Worm (Caenorhabditis elegans) whole organism, L3 larva: ENCODE results near the gene dif-1.
A peak's percentile ranks its signal among the peaks of the same experiment; 100 is the strongest.

ENCODE experiments used
- R02D3.7 ChIP-seq: fragments of 150-350 bp; optimal IDR thresholded peaks from 2 replicates; lab custom pipeline; 2014; ENCODE audit warnings: missing biosample characterization, missing genetic modification characterization
- aly-2 ChIP-seq: fragments of 150-350 bp; optimal IDR thresholded peaks from 2 replicates; lab custom pipeline; 2014; ENCODE audit warnings: missing biosample characterization, missing genetic modification characterization
- ama-1 ChIP-seq: fragments of 150-350 bp; optimal IDR thresholded peaks from 2 replicates; lab custom pipeline; 2018
- ceh-28 ChIP-seq: fragments of 150-350 bp; optimal IDR thresholded peaks from 2 replicates; lab custom pipeline; 2014; ENCODE audit warnings: missing biosample characterization, missing genetic modification reagents, missing genetic modification characterization
- ceh-82 ChIP-seq: fragments of 150-350 bp; optimal IDR thresholded peaks from 2 replicates; lab custom pipeline; 2014; ENCODE audit warnings: missing biosample characterization, missing genetic modification characterization
- ceh-9 ChIP-seq: sonication (generic microtip); optimal IDR thresholded peaks from 2 replicates; lab custom pipeline; 2018; ENCODE audit warnings: missing biosample characterization, missing genetic modification characterization
- egl-27 ChIP-seq: sonication (generic microtip); optimal IDR thresholded peaks from 4 replicates; lab custom pipeline; 2017; ENCODE audit warnings: missing biosample characterization, missing genetic modification reagents, missing genetic modification characterization
- egl-5 ChIP-seq: fragments of 150-350 bp; optimal IDR thresholded peaks from 2 replicates; lab custom pipeline; 2017; ENCODE audit warnings: missing biosample characterization, missing genetic modification reagents, missing genetic modification characterization, inconsistent platforms
- elt-2 ChIP-seq: sonication (generic microtip); optimal IDR thresholded peaks from 2 replicates; lab custom pipeline; 2016; ENCODE audit warnings: missing genetic modification reagents, mild to moderate bottlenecking, missing genetic modification characterization, missing compliant biosample characterization
- elt-3 ChIP-seq, 3 experiments: fragments of 150-350 bp in 1 of 3; sonication (generic microtip) in 2 of 3; optimal IDR thresholded peaks; 2 replicates in 2 of 3; 4 replicates in 1 of 3; lab custom pipeline; 2014 to 2017; ENCODE audit warnings: missing biosample characterization in 3 of 3, missing genetic modification characterization in 3 of 3
- fkh-10 ChIP-seq: sonication (generic microtip); optimal IDR thresholded peaks from 2 replicates; lab custom pipeline; 2017; ENCODE audit warnings: missing biosample characterization, missing genetic modification reagents, missing genetic modification characterization
- hmg-11 ChIP-seq: sonication (generic microtip); optimal IDR thresholded peaks from 2 replicates; lab custom pipeline; 2016; ENCODE audit warnings: missing genetic modification characterization, missing compliant biosample characterization
- lin-39 ChIP-seq: fragments of 150-350 bp; optimal IDR thresholded peaks from 2 replicates; lab custom pipeline; 2018; ENCODE audit warnings: missing biosample characterization, missing genetic modification reagents, missing genetic modification characterization
- lsy-12 ChIP-seq: sonication (generic microtip); optimal IDR thresholded peaks from 2 replicates; lab custom pipeline; 2016; ENCODE audit warnings: mild to moderate bottlenecking, missing genetic modification characterization, missing compliant biosample characterization
- mdl-1 ChIP-seq: fragments of 150-350 bp; optimal IDR thresholded peaks from 2 replicates; lab custom pipeline; 2014; ENCODE audit warnings: missing biosample characterization, missing genetic modification characterization
- nfya-1 ChIP-seq: sonication (generic microtip); optimal IDR thresholded peaks from 2 replicates; lab custom pipeline; 2017; ENCODE audit warnings: missing genetic modification characterization, mild to moderate bottlenecking, missing compliant biosample characterization, antibody characterized with exemption, moderate library complexity; ENCODE audit not compliant: insufficient read depth
- nhr-11 ChIP-seq: fragments of 150-350 bp; optimal IDR thresholded peaks from 2 replicates; lab custom pipeline; 2014; ENCODE audit warnings: missing biosample characterization, missing genetic modification characterization
- nhr-12 ChIP-seq: fragments of 150-350 bp; optimal IDR thresholded peaks from 2 replicates; lab custom pipeline; 2014; ENCODE audit warnings: missing biosample characterization, missing genetic modification characterization
- nhr-237 ChIP-seq: fragments of 150-350 bp; optimal IDR thresholded peaks from 2 replicates; lab custom pipeline; 2014; ENCODE audit warnings: missing biosample characterization, missing genetic modification characterization
- nhr-25 ChIP-seq: sonication (generic microtip); optimal IDR thresholded peaks from 2 replicates; lab custom pipeline; 2017; ENCODE audit warnings: missing biosample characterization, missing genetic modification characterization
- nhr-43 ChIP-seq: sonication (generic microtip); optimal IDR thresholded peaks from 2 replicates; lab custom pipeline; 2016; ENCODE audit warnings: mild to moderate bottlenecking, missing genetic modification characterization, missing compliant biosample characterization; ENCODE audit not compliant: poor library complexity, severe bottlenecking
- nhr-67 ChIP-seq: fragments of 150-350 bp; optimal IDR thresholded peaks from 2 replicates; lab custom pipeline; 2014; ENCODE audit warnings: missing biosample characterization, missing genetic modification characterization
- nhr-77 ChIP-seq: fragments of 150-350 bp; optimal IDR thresholded peaks from 2 replicates; lab custom pipeline; 2014; ENCODE audit warnings: missing biosample characterization, missing genetic modification characterization
- pha-4 ChIP-seq: fragments of 150-350 bp; optimal IDR thresholded peaks from 2 replicates; lab custom pipeline; 2014; ENCODE audit warnings: missing biosample characterization, missing genetic modification reagents, missing genetic modification characterization
- pqm-1 ChIP-seq: fragments of 150-350 bp; optimal IDR thresholded peaks from 2 replicates; lab custom pipeline; 2017; ENCODE audit warnings: missing biosample characterization, missing genetic modification characterization, inconsistent platforms
- sea-2 ChIP-seq: fragments of 150-350 bp; sonication (generic microtip); optimal IDR thresholded peaks from 4 replicates; lab custom pipeline; 2014; ENCODE audit warnings: missing biosample characterization, missing genetic modification reagents, missing genetic modification characterization
- skn-1 ChIP-seq: fragments of 150-350 bp; optimal IDR thresholded peaks from 2 replicates; lab custom pipeline; 2014; ENCODE audit warnings: missing biosample characterization, missing genetic modification characterization
- snpc-4 ChIP-seq: fragments of 150-350 bp; optimal IDR thresholded peaks from 2 replicates; lab custom pipeline; 2014; ENCODE audit warnings: missing biosample characterization, missing genetic modification characterization
- tbx-2 ChIP-seq: sonication (generic microtip); optimal IDR thresholded peaks from 2 replicates; lab custom pipeline; 2016; ENCODE audit warnings: mild to moderate bottlenecking, missing genetic modification characterization, missing compliant biosample characterization

The dif-1 gene

DNA sequence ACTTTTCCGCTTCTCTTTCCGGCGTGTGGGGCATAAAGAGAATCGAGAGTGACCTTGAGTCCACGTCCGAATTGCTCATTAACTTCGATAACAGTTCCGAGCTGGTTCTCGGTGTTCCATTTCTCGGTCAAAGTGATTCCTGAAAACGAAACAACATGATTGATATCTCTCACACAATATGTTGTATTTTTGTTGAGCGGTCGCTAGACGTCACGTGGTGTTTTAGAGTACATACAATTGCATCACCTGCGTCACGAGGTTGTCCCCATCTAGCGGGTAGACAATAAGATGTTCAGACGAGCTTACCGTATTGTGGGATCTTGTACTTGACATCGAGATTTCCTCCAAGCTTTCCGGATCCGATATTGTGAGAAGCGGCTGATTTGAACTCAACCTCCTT, 45.5 kb downstream of the dif-1 start (continued):
- no peak for TF ChIP-seq ceh-9 (tag; lab: Kevin White, UChicago)
- no peak for TF ChIP-seq hmg-11 (tag; lab: Kevin White, UChicago)
- TF ChIP-seq nhr-25 (tag; lab: Kevin White, UChicago), result peak; percentile 33
- no peak for TF ChIP-seq egl-27 (tag; lab: Kevin White, UChicago)
- no peak for TF ChIP-seq ceh-82 (tag; lab: Kevin White, UChicago)
- no peak for TF ChIP-seq egl-5 (tag; lab: Kevin White, UChicago)
- peak; percentile 37 for TF ChIP-seq elt-2 (tag; lab: Kevin White, UChicago)

DNA sequence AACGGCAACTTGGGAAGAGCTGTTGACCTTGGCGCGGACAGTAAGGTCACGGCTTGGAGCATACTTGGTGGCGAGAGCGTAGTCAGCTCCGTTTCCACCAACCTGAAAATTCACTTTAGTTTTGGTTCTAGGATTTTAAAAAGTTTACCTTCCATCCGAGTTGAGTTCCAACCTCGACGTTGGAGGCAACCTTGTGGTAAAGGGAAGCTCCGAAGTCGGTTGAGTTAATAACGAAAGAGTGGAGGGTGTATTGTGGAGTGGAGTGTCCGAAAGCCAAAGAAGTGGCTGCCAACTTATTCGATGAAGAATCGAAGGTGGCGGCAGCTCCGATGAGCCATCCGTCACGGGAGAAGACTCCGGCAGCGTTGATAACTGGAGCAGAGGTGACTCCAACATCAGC, 46.1 kb downstream of the dif-1 start:
- no peak for TF ChIP-seq skn-1
- no peak for TF ChIP-seq ceh-9 (tag; lab: Kevin White, UChicago)
- TF ChIP-seq ceh-82 (tag; lab: Kevin White, UChicago), result no peak
- no peak for TF ChIP-seq lin-39 (tag; lab: Kevin White, UChicago)
- TF ChIP-seq nhr-11, result no peak
- no peak for TF ChIP-seq ceh-28 (tag; lab: Kevin White, UChicago)
- TF ChIP-seq tbx-2, result no peak
- no peak for TF ChIP-seq nhr-77 (tag; lab: Kevin White, UChicago)
- no peak for TF ChIP-seq nhr-67 (tag; lab: Kevin White, UChicago)
- TF ChIP-seq pha-4, result no peak
- no peak for TF ChIP-seq lsy-12 (tag; lab: Kevin White, UChicago)
- no peak for TF ChIP-seq fkh-10
- TF ChIP-seq snpc-4 (tag; lab: Kevin White, UChicago), result no peak
- no peak for TF ChIP-seq nhr-12 (tag; lab: Kevin White, UChicago)

DNA sequence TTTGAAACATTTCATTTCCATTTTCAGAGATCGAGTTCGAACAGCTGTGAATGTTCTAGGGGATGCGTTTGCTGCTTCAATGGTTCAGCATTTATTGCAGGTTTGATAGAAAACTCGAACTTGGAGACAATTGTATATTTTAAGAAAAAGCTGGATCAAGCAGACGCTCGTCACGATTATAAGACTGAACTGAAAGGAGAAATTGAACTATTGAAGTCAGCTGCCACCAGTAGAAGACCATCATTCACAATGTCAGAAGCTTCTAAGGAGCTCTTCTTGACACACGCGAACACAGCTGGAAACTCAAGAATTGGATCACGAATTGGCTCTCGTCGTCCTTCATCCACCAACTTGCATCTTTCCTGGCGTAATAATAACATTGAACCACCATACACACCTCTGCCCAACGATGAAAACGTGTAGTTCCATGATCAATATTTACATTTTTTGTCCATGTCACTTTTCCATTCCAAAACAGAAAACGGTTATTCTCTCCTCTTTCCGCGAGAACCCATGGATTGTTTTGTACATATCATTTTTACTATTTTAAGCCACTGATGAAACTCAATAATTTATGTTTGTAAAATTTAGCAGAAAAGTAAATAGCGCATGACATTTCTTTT, 46.8 kb downstream of the dif-1 start:
- TF ChIP-seq pqm-1 (tag; lab: Kevin White, UChicago) (peak; percentile 4), nhr-237 (tag; lab: Kevin White, UChicago) (no peak), lin-39 (tag; lab: Kevin White, UChicago) (peak; percentile 25), lsy-12 (tag; lab: Kevin White, UChicago) (peak; percentile 48), sea-2 (GFP tag; lab: Kevin White, UChicago) (no peak), mdl-1 (tag; lab: Kevin White, UChicago) (no peak), nhr-43 (peak; percentile 54), elt-2 (tag; lab: Kevin White, UChicago) (peak; percentile 38), elt-3 (tag; optimal IDR thresholded peaks at IDR 0.05; lab: Kevin White, UChicago) (no peak), nfya-1 (tag; lab: Kevin White, UChicago) (no peak), ama-1 (lab: Kevin White, UChicago) (peak; percentile 95), R02D3.7 (tag; lab: Kevin White, UChicago) (peak; percentile 30), aly-2 (tag; lab: Kevin White, UChicago) (peak; percentile 44), pha-4 (peak; percentile 65)

DNA sequence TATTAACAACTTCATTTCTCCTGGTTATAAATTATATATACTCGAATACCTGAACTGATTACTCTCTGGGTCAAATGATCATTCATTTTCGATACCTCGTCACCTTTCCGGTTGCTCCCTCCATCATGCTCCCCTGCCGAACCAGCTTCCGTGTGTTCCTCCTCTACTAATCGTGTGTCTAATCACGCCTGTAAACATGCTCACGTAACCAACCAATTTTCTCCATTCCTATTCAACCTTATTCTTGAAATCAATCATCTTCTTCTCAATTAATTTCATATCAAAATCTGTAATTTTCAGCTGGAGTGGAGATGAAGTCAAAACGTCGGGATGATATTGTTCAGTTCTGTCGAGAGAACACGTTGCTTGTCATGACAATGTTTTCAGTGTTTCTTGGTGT, 49.5 kb downstream of the dif-1 start, which contains the start of gene glt-6:
Gene glt-6, plus strand, starts transcription at position 301 of the 400 bp plus-strand sequence.
- TF ChIP-seq fkh-10 (no peak), ama-1 (lab: Kevin White, UChicago) (no peak)
- TF ChIP-seq, all 47 proteins: peak for 0
